Worm (Caenorhabditis elegans): ENCODE measurements around the gene C25F9.10.

Gene C25F9.10

DNA sequence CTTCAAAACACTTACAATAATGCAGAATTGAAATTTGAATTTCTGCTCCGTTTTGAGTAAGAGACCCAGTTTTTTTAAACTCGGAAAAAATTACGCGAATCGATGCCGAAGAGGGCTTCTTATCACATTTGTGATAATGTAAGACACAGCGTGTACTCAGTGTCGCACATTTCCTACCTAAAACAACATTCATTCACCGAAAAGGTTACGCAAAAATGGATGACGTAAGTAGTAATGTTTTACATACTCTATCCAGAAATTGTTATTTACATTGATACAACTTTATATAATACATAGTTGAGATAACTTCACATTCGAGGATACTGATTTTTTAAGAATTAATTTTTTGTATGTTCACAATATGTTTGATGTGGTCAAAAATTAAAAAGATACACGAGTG, 10.9 kb downstream of the C25F9.10 start, which contains the start of the genes C25F9.4 and C25F9.9:
Gene C25F9.4 (minus strand): TSS at position 101 of the 400 bp plus-strand sequence.
Gene C25F9.9 (plus strand): TSS at position 137 of the 400 bp plus-strand sequence.
- TF ChIP-seq ceh-6 (GFP tag; optimal IDR thresholded peaks at IDR 0.05), result no peak
- no peak for TF ChIP-seq K02D7.2 (tag; optimal IDR thresholded peaks at IDR 0.05)
- no peak for TF ChIP-seq sdc-2 (tag; optimal IDR thresholded peaks at IDR 0.05)
- TF ChIP-seq pax-1 (tag; optimal IDR thresholded peaks at IDR 0.05), result no peak
- TF ChIP-seq fkh-10 (GFP tag; optimal IDR thresholded peaks at IDR 0.05), result no peak
- no peak for TF ChIP-seq ama-1 (optimal IDR thresholded peaks at IDR 0.05)
- no peak for TF ChIP-seq pqm-1 (tag; optimal IDR thresholded peaks at IDR 0.05)
- TF ChIP-seq ceh-22 (tag; optimal IDR thresholded peaks at IDR 0.05), result no peak
- TF ChIP-seq pros-1 (tag; optimal IDR thresholded peaks at IDR 0.05), result no peak
- TF ChIP-seq lin-11 (tag; optimal IDR thresholded peaks at IDR 0.05), result no peak
- no peak for TF ChIP-seq ceh-31 (tag; optimal IDR thresholded peaks at IDR 0.05)
- no peak for TF ChIP-seq ceh-9 (tag; optimal IDR thresholded peaks at IDR 0.05)
- no peak for TF ChIP-seq ceh-18 (tag; optimal IDR thresholded peaks at IDR 0.05)
- no peak for TF ChIP-seq nfya-1 (tag; optimal IDR thresholded peaks at IDR 0.05)
- TF ChIP-seq gmeb-2 (tag; optimal IDR thresholded peaks at IDR 0.05), result no peak
- TF ChIP-seq mec-3 (tag; optimal IDR thresholded peaks at IDR 0.05; ENCODE audit: borderline replicate concordance), result no peak
- TF ChIP-seq T23F11.4 (GFP tag; optimal IDR thresholded peaks at IDR 0.05), result no peak
- no peak for TF ChIP-seq fkh-6 (tag; optimal IDR thresholded peaks at IDR 0.05)
- no peak for TF ChIP-seq F13H6.1 (tag; optimal IDR thresholded peaks at IDR 0.05)
- TF ChIP-seq ahr-1 (tag; optimal IDR thresholded peaks at IDR 0.05), result no peak

DNA sequence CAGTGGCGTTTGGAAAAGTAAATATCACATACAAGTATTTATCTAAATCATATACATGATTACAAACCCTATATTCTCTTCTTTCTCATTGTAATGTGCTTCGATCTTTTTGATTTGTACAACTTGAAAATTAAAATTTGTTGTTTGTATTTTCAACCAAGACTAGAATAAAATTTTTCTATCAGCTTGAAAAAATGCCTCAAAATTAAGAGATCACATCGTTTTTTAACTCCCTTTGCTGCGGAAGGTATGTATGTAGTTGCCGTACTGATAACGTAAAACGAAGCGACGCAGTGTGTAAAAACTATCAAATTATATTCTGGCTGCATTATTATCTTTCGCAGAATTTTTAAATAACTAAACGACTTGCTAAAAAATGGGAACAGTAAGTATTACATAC, 12.3 kb downstream of the C25F9.10 start, which contains the start of gene C25F9.15:
Gene C25F9.15 (plus strand): TSS at position 301 of the 400 bp plus-strand sequence.
- TF ChIP-seq ztf-16 (tag; optimal IDR thresholded peaks at IDR 0.05) (no peak), zip-5 (tag; optimal IDR thresholded peaks at IDR 0.05) (no peak), hlh-8 (tag; optimal IDR thresholded peaks at IDR 0.05) (no peak), ceh-9 (tag; optimal IDR thresholded peaks at IDR 0.05) (no peak), syd-9 (tag; optimal IDR thresholded peaks at IDR 0.05) (no peak), che-1 (tag; optimal IDR thresholded peaks at IDR 0.05) (no peak), pha-2 (tag; optimal IDR thresholded peaks at IDR 0.05) (no peak), nhr-11 (tag; optimal IDR thresholded peaks at IDR 0.05) (no peak), madf-2 (tag; optimal IDR thresholded peaks at IDR 0.05) (no peak), gmeb-2 (tag; optimal IDR thresholded peaks at IDR 0.05) (no peak), ceh-45 (GFP tag; IDR thresholded peaks at IDR 0.05) (no peak)

DNA sequence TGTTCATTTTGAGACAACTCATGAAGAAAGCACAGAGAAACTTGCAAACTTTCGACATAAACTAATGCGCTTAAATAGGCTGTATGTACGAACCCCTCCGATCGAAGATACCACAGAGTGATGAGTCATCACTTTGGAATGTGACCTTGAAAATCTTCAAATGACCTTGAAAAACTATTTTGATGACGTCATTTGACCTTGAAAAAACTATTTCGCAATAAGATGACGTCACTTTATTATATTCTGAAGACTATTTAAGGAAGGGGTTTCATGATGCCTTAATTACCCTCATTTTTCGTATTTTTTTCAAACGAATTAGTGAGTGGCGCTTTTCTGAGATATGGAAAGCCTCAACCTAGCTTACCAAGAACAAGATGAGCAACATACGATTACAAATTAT, 15.6 kb downstream of the C25F9.10 start, which contains the start of gene C25F9.2:
Gene C25F9.2 (plus strand): TSS at position 341 of the 400 bp plus-strand sequence.
- no peak for TF ChIP-seq K02D7.2 (tag; optimal IDR thresholded peaks at IDR 0.05)
- TF ChIP-seq ceh-19 (GFP tag; optimal IDR thresholded peaks at IDR 0.05), result no peak
- no peak for TF ChIP-seq odd-2 (tag; optimal IDR thresholded peaks at IDR 0.05)
- no peak for TF ChIP-seq dve-1 (tag; optimal IDR thresholded peaks at IDR 0.05)
- TF ChIP-seq nhr-232 (tag; optimal IDR thresholded peaks at IDR 0.05), result no peak
- no peak for TF ChIP-seq elt-4 (tag; optimal IDR thresholded peaks at IDR 0.05)
- no peak for TF ChIP-seq ceh-14 (tag; optimal IDR thresholded peaks at IDR 0.05)
- no peak for TF ChIP-seq pha-2 (tag; optimal IDR thresholded peaks at IDR 0.05)
- no peak for TF ChIP-seq C38D4.7 (GFP tag; optimal IDR thresholded peaks at IDR 0.05)
- TF ChIP-seq C08G9.2 (tag; optimal IDR thresholded peaks at IDR 0.05), result no peak

DNA sequence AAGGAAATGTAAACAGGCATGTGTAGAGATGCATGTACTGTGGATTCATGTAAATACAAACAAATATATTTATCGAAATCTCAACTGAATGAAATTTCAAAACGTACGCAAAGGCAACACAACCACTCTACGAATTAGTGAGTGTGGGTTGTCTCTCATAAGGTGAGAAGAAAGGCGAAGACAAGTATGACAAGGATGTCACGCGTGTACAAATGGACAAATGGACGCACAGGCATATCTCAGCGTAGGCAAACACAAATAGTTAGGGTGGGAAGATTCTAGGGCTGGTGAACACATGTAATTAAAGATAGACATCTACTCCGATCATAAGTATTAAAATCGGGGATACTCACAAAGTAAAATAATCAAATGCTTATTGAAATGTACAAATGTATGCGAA, 22.6 kb downstream of the C25F9.10 start:
- TF ChIP-seq C38D4.7 (GFP tag; optimal IDR thresholded peaks at IDR 0.05) (no peak), nfya-1 (tag; optimal IDR thresholded peaks at IDR 0.05) (no peak), eyg-1 (tag; optimal IDR thresholded peaks at IDR 0.05) (no peak), elt-4 (tag; optimal IDR thresholded peaks at IDR 0.05) (no peak), ahr-1 (tag; optimal IDR thresholded peaks at IDR 0.05) (no peak), pha-4 (tag; optimal IDR thresholded peaks at IDR 0.05) (no peak), K02D7.2 (tag; optimal IDR thresholded peaks at IDR 0.05) (no peak), hlh-30 (tag; optimal IDR thresholded peaks at IDR 0.05; ENCODE audit: insufficient read depth) (no peak), dmd-4 (tag; optimal IDR thresholded peaks at IDR 0.05; ENCODE audit: borderline replicate concordance) (no peak), syd-9 (tag; optimal IDR thresholded peaks at IDR 0.05) (no peak), unc-42 (tag; optimal IDR thresholded peaks at IDR 0.05) (no peak), hlh-15 (tag; optimal IDR thresholded peaks at IDR 0.05) (no peak), unc-86 (tag; optimal IDR thresholded peaks at IDR 0.05) (no peak)
